Fruit fly (Drosophila melanogaster) whole organism, embryonic: ENCODE results near the gene Ir76b.

Source experiments
- Hmr ChIP-seq: fragments of 200-800 bp; sonication (Bioruptor generic); optimal IDR thresholded peaks from 3 replicates; lab custom pipeline; 2017; ENCODE audit warnings: mild to moderate bottlenecking, missing biosample characterization, missing genetic modification reagents, missing genetic modification characterization
- sd ChIP-seq: fragments of 200-800 bp; sonication (Bioruptor generic); optimal IDR thresholded peaks from 3 replicates; lab custom pipeline; 2018; ENCODE audit warnings: missing biosample characterization, mild to moderate bottlenecking, missing genetic modification characterization, moderate library complexity

Gene Ir76b

dm6 chr3L:20062546-20062945, 48.8 kb downstream of the Ir76b start (continued):
- no peak for TF ChIP-seq sd (tag; lab: Kevin White, UChicago)
- peak; percentile 55 for TF ChIP-seq Hmr
